Fruit fly (Drosophila melanogaster) whole organism, embryonic: ENCODE measurements around the gene Ublcp1.
A peak's percentile ranks its signal among the peaks of the same experiment; 100 is the strongest.

ENCODE experiments used
- ATbp ChIP-seq: fragments of 200-800 bp; sonication (Bioruptor generic); optimal IDR thresholded peaks from 2 replicates; lab custom pipeline; 2017; ENCODE audit warnings: missing biosample characterization, mild to moderate bottlenecking, missing genetic modification characterization, missing genetic modification reagents
- Ada2b ChIP-seq: fragments of 200-800 bp; sonication (Bioruptor generic); IDR thresholded peaks from 2 replicates; pipeline ENCODE4 v1.3.6; 2022; ENCODE audit warnings: missing biosample characterization, missing genetic modification characterization
- Aef1 ChIP-seq: fragments of 200-800 bp; sonication (Bioruptor generic); IDR thresholded peaks from 3 replicates; pipeline ENCODE4 v1.3.6; 2022; ENCODE audit warnings: missing biosample characterization, missing genetic modification characterization
- BEAF-32 ChIP-seq: fragments of 200-800 bp; sonication (Bioruptor generic); optimal IDR thresholded peaks from 3 replicates; lab custom pipeline; 2017; ENCODE audit warnings: missing biosample characterization, missing genetic modification characterization, mild to moderate bottlenecking, moderate library complexity, missing genetic modification reagents
- CG10209 ChIP-seq: fragments of 200-800 bp; sonication (Bioruptor generic); optimal IDR thresholded peaks from 3 replicates; lab custom pipeline; 2017; ENCODE audit warnings: missing biosample characterization, mild to moderate bottlenecking, missing genetic modification characterization, missing genetic modification reagents
- CG11398 ChIP-seq: fragments of 200-800 bp; sonication (Bioruptor generic); optimal IDR thresholded peaks from 2 replicates; lab custom pipeline; 2016; ENCODE audit warnings: missing biosample characterization, missing genetic modification characterization
- CG11695 ChIP-seq: fragments of 200-800 bp; sonication (Bioruptor generic); IDR thresholded peaks from 3 replicates; pipeline ENCODE4 v1.3.6; 2022; ENCODE audit warnings: missing biosample characterization, missing genetic modification characterization
- CG12155 ChIP-seq: fragments of 200-800 bp; sonication (Bioruptor generic); optimal IDR thresholded peaks from 3 replicates; lab custom pipeline; 2016; ENCODE audit warnings: missing biosample characterization, missing genetic modification characterization
- CG12391 ChIP-seq: fragments of 200-800 bp; sonication (Bioruptor generic); optimal IDR thresholded peaks from 3 replicates; lab custom pipeline; 2018; ENCODE audit warnings: missing biosample characterization, mild to moderate bottlenecking, missing genetic modification characterization, moderate library complexity
- CG15269 ChIP-seq: fragments of 200-800 bp; sonication (Bioruptor generic); optimal IDR thresholded peaks from 2 replicates; lab custom pipeline; 2018; ENCODE audit warnings: missing biosample characterization, mild to moderate bottlenecking, missing genetic modification characterization, moderate library complexity
- CG18619 ChIP-seq: fragments of 200-800 bp; sonication (Bioruptor generic); optimal IDR thresholded peaks from 3 replicates; lab custom pipeline; 2017; ENCODE audit warnings: missing biosample characterization, mild to moderate bottlenecking, missing genetic modification characterization
- CG2199 ChIP-seq: fragments of 200-800 bp; sonication (Bioruptor generic); IDR thresholded peaks from 3 replicates; pipeline ENCODE4 v1.3.6; 2022; ENCODE audit warnings: missing biosample characterization, missing genetic modification characterization
- CG30020 ChIP-seq: fragments of 200-800 bp; optimal IDR thresholded peaks from 2 replicates; lab custom pipeline; 2019; ENCODE audit warnings: missing biosample characterization, mild to moderate bottlenecking, missing genetic modification characterization, moderate library complexity
- CG30403 ChIP-seq: fragments of 200-800 bp; sonication (Bioruptor generic); optimal IDR thresholded peaks from 3 replicates; lab custom pipeline; 2016; ENCODE audit warnings: missing biosample characterization, missing genetic modification characterization
- CG31224 ChIP-seq: fragments of 200-800 bp; sonication (Bioruptor generic); IDR thresholded peaks from 2 replicates; pipeline ENCODE4 v1.3.6; 2022; ENCODE audit warnings: missing biosample characterization, missing genetic modification characterization
- CG3726 ChIP-seq: fragments of 200-800 bp; sonication (Bioruptor generic); IDR thresholded peaks from 3 replicates; pipeline ENCODE4, ENCODE4 v1.3.6; 2022; ENCODE audit warnings: missing biosample characterization, missing genetic modification characterization
- CG4617 ChIP-seq: fragments of 200-800 bp; sonication (Bioruptor generic); optimal IDR thresholded peaks from 3 replicates; lab custom pipeline; 2016; ENCODE audit warnings: missing biosample characterization, missing genetic modification characterization, borderline replicate concordance
- CG8290 ChIP-seq, 3 experiments: fragments of 200-800 bp; sonication (Bioruptor generic); optimal IDR thresholded peaks; 2 replicates each; lab custom pipeline; 2016 to 2019; ENCODE audit warnings: missing biosample characterization in 3 of 3, missing genetic modification characterization in 3 of 3, mild to moderate bottlenecking in 2 of 3, moderate library complexity in 1 of 3
- D19B ChIP-seq: fragments of 200-800 bp; sonication (Bioruptor generic); optimal IDR thresholded peaks from 2 replicates; lab custom pipeline; 2017; ENCODE audit warnings: missing biosample characterization, mild to moderate bottlenecking, missing genetic modification characterization
- Dbx ChIP-seq: fragments of 200-800 bp; sonication (Bioruptor generic); IDR thresholded peaks from 3 replicates; pipeline ENCODE4 v1.3.6; 2022; ENCODE audit warnings: missing biosample characterization, missing genetic modification characterization
- Dip2 ChIP-seq: fragments of 200-800 bp; sonication (Bioruptor generic); IDR thresholded peaks from 2 replicates; pipeline ENCODE4 v1.3.6; 2022; ENCODE audit warnings: missing biosample characterization, missing genetic modification characterization
- Drgx ChIP-seq: fragments of 200-800 bp; sonication (Bioruptor generic); IDR thresholded peaks from 2 replicates; pipeline ENCODE4 v1.3.6; 2022; ENCODE audit warnings: missing biosample characterization, missing genetic modification characterization
- Elba2 ChIP-seq: fragments of 200-800 bp; sonication (Bioruptor generic); optimal IDR thresholded peaks from 3 replicates; lab custom pipeline; 2016; ENCODE audit warnings: missing biosample characterization, missing genetic modification characterization
- Gug ChIP-seq: fragments of 200-800 bp; sonication (Bioruptor generic); IDR thresholded peaks from 4 replicates; pipeline ENCODE4 v1.3.6; 2022; ENCODE audit warnings: missing biosample characterization, missing genetic modification characterization
- H2.0 ChIP-seq: fragments of 200-800 bp; sonication (Bioruptor generic); IDR thresholded peaks from 2 replicates; pipeline ENCODE4 v1.3.6; 2022; ENCODE audit warnings: missing biosample characterization, missing genetic modification characterization
- HLH3B ChIP-seq: fragments of 200-800 bp; sonication (Bioruptor generic); IDR thresholded peaks from 2 replicates; pipeline ENCODE4 v1.3.6; 2022; ENCODE audit warnings: missing biosample characterization, missing genetic modification characterization
- Hr78 ChIP-seq, 2 experiments: fragments of 200-800 bp in 1 of 2; fragments of >200 bp in 1 of 2; sonication (Bioruptor generic) in 1 of 2; optimal IDR thresholded peaks; 2 replicates each; lab custom pipeline; 2017 to 2019; ENCODE audit warnings: missing biosample characterization in 2 of 2, missing genetic modification characterization in 2 of 2, mild to moderate bottlenecking in 1 of 2, moderate library complexity in 1 of 2
- Lim3 ChIP-seq: fragments of 200-800 bp; sonication (Bioruptor generic); IDR thresholded peaks from 2 replicates; pipeline ENCODE4 v1.3.6; 2022; ENCODE audit warnings: missing biosample characterization, missing genetic modification characterization
- Lpt ChIP-seq: fragments of >200 bp; optimal IDR thresholded peaks from 2 replicates; lab custom pipeline; 2018; ENCODE audit warnings: missing biosample characterization, missing genetic modification characterization
- Mrtf ChIP-seq: fragments of 200-800 bp; sonication (Bioruptor generic); IDR thresholded peaks from 3 replicates; pipeline ENCODE4 v1.3.6; 2022; ENCODE audit warnings: missing biosample characterization, missing genetic modification characterization
- NFAT ChIP-seq: fragments of 200-800 bp; sonication (Bioruptor generic); IDR thresholded peaks from 2 replicates; pipeline ENCODE4 v1.3.6; 2022; ENCODE audit warnings: missing biosample characterization, missing genetic modification characterization
- Side ChIP-seq: fragments of 200-800 bp; sonication (Bioruptor generic); optimal IDR thresholded peaks from 2 replicates; lab custom pipeline; 2016; ENCODE audit warnings: missing biosample characterization, missing genetic modification characterization
- abd-A ChIP-seq: fragments of 200-800 bp; sonication (Bioruptor generic); optimal IDR thresholded peaks from 3 replicates; lab custom pipeline; 2019; ENCODE audit warnings: missing biosample characterization, mild to moderate bottlenecking, missing genetic modification characterization, moderate library complexity
- al ChIP-seq: fragments of 200-800 bp; sonication (Bioruptor generic); IDR thresholded peaks from 2 replicates; pipeline ENCODE4 v1.3.6; 2022; ENCODE audit warnings: missing biosample characterization, missing genetic modification characterization
- ara ChIP-seq: fragments of 200-800 bp; sonication (Bioruptor generic); IDR thresholded peaks from 2 replicates; pipeline ENCODE4 v1.3.6; 2022; ENCODE audit warnings: missing biosample characterization, missing genetic modification characterization
- bab2 ChIP-seq: fragments of 200-800 bp; sonication (Bioruptor generic); optimal IDR thresholded peaks from 2 replicates; lab custom pipeline; 2016; ENCODE audit warnings: missing biosample characterization, missing genetic modification characterization
- bcd ChIP-seq: fragments of 200-800 bp; sonication (Bioruptor generic); optimal IDR thresholded peaks from 2 replicates; lab custom pipeline; 2017; ENCODE audit warnings: missing biosample characterization, mild to moderate bottlenecking, missing genetic modification characterization
- bowl ChIP-seq: fragments of 200-800 bp; sonication (Bioruptor generic); IDR thresholded peaks from 2 replicates; pipeline ENCODE4 v1.3.6; 2022; ENCODE audit warnings: missing biosample characterization, missing genetic modification characterization
- br ChIP-seq: fragments of >200 bp; optimal IDR thresholded peaks from 2 replicates; lab custom pipeline; 2017
- cg ChIP-seq: fragments of 200-800 bp; sonication (Bioruptor generic); optimal IDR thresholded peaks from 3 replicates; lab custom pipeline; 2019; ENCODE audit warnings: missing biosample characterization, mild to moderate bottlenecking, missing genetic modification characterization, moderate library complexity
- corto ChIP-seq: fragments of 200-800 bp; sonication (Bioruptor generic); optimal IDR thresholded peaks from 2 replicates; lab custom pipeline; 2016; ENCODE audit warnings: missing biosample characterization, mild to moderate bottlenecking, missing genetic modification characterization, moderate library complexity
- cwo ChIP-seq: fragments of 200-800 bp; sonication (Bioruptor generic); optimal IDR thresholded peaks from 3 replicates; lab custom pipeline; 2017; ENCODE audit warnings: missing biosample characterization, missing genetic modification characterization, mild to moderate bottlenecking, moderate library complexity, missing genetic modification reagents
- dpn ChIP-seq, 2 experiments: fragments of 200-800 bp; sonication (Bioruptor generic); optimal IDR thresholded peaks; 3 replicates each; lab custom pipeline; 2016; ENCODE audit warnings: missing biosample characterization in 2 of 2, missing genetic modification characterization in 2 of 2
- ems ChIP-seq: fragments of 200-800 bp; sonication (Bioruptor generic); optimal IDR thresholded peaks from 3 replicates; lab custom pipeline; 2016; ENCODE audit warnings: missing biosample characterization, missing genetic modification characterization
- esg ChIP-seq: fragments of 200-800 bp; sonication (Bioruptor generic); conservative IDR thresholded peaks from 2 replicates; pipeline ENCODE4 v1.3.6; 2022; ENCODE audit warnings: missing biosample characterization, missing genetic modification characterization
- eve ChIP-seq, 2 experiments: fragments of >200 bp; optimal IDR thresholded peaks; 2 replicates each; lab custom pipeline; 2017; ENCODE audit warnings: missing biosample characterization in 2 of 2, missing genetic modification characterization in 2 of 2
- pho ChIP-seq: fragments of 200-800 bp; sonication (Bioruptor generic); optimal IDR thresholded peaks from 2 replicates; lab custom pipeline; 2016; ENCODE audit warnings: missing biosample characterization, missing genetic modification characterization
- pros ChIP-seq: fragments of 200-800 bp; sonication (Bioruptor generic); optimal IDR thresholded peaks from 3 replicates; lab custom pipeline; 2019; ENCODE audit warnings: missing biosample characterization, mild to moderate bottlenecking, missing genetic modification characterization, moderate library complexity
- pzg ChIP-seq: fragments of 200-800 bp; sonication (Bioruptor generic); optimal IDR thresholded peaks from 3 replicates; lab custom pipeline; 2018; ENCODE audit warnings: missing biosample characterization, mild to moderate bottlenecking, missing genetic modification characterization, moderate library complexity
- sens ChIP-seq: fragments of 200-800 bp; sonication (Bioruptor generic); peaks from one replicate; lab custom pipeline; 2016; ENCODE audit warnings: missing biosample characterization, missing genetic modification characterization
- tx ChIP-seq: fragments of 200-800 bp; sonication (Bioruptor generic); optimal IDR thresholded peaks from 2 replicates; lab custom pipeline; 2016; ENCODE audit warnings: missing biosample characterization, missing genetic modification characterization

Gene Ublcp1

dm6 chr3R:23046529-23046943 is 14.8 kb upstream of the Ublcp1 start (continued):
- TF ChIP-seq tx (GFP tag; lab: Kevin White, UChicago): peak; percentile 10
- no peak for TF ChIP-seq ems (GFP tag; lab: Kevin White, UChicago)
- TF ChIP-seq Aef1 (GFP tag; lab: Robert Waterston, UW): peak; percentile 36; the same call in 2 of the 3 replicates
- no peak; the same call in 1 of the 2 replicates for TF ChIP-seq bowl
- TF ChIP-seq CG8290 (GFP tag; optimal IDR thresholded peaks at IDR 0.05; lab: Kevin White, UChicago): no peak
- peak in 1 of 2 experiments; percentile 77 for TF ChIP-seq CG8290 (tag; optimal IDR thresholded peaks at IDR 0.05; lab: Kevin White, UChicago)
- 0 out of 2 replicates have a peak, but pooled peaks have one; percentile 32 for TF ChIP-seq NFAT (GFP tag; lab: Robert Waterston, UW)
- peak; percentile 79 for TF ChIP-seq Drgx (GFP tag; lab: Robert Waterston, UW)
- TF ChIP-seq CG18619 (GFP tag; lab: Kevin White, UChicago): peak; percentile 24
- TF ChIP-seq bab2 (GFP tag; lab: Kevin White, UChicago): peak; percentile 23
- TF ChIP-seq CG12155 (GFP tag; lab: Kevin White, UChicago): peak; percentile 32
- TF ChIP-seq esg (GFP tag; lab: Robert Waterston, UW): peak; percentile 49
- TF ChIP-seq D19B (GFP tag; lab: Kevin White, UChicago): peak; percentile 4
- TF ChIP-seq Gug (GFP tag; lab: Robert Waterston, UW): peak; percentile 61; the same call in 2 of the 4 replicates
- TF ChIP-seq Hr78 (GFP tag; optimal IDR thresholded peaks at IDR 0.05; lab: Kevin White, UChicago): no peak
- TF ChIP-seq CG2199 (GFP tag; lab: Robert Waterston, UW): no peak
- peak; percentile 57 for TF ChIP-seq sens (GFP tag; lab: Kevin White, UChicago)
- no peak for TF ChIP-seq CG30020 (tag; lab: Kevin White, UChicago)
- TF ChIP-seq br: no peak
- TF ChIP-seq cg (GFP tag; lab: Kevin White, UChicago): peak; percentile 17
- peak; percentile 76 for TF ChIP-seq Dbx (GFP tag; lab: Robert Waterston, UW)
- no peak for TF ChIP-seq CG3726 (GFP tag; lab: Robert Waterston, UW)
- no peak for TF ChIP-seq Dip2 (GFP tag; lab: Robert Waterston, UW)
- TF ChIP-seq bcd (GFP tag; lab: Kevin White, UChicago): peak; percentile 7
- no peak for TF ChIP-seq pros
- no peak for TF ChIP-seq Elba2 (GFP tag; lab: Kevin White, UChicago)
- no peak for TF ChIP-seq Lim3 (GFP tag; lab: Robert Waterston, UW)
- TF ChIP-seq pho (GFP tag; lab: Kevin White, UChicago): peak; percentile 47
- no peak for TF ChIP-seq ATbp (GFP tag; lab: Kevin White, UChicago)
- TF ChIP-seq cwo (GFP tag; lab: Kevin White, UChicago): peak; percentile 19
- TF ChIP-seq CG10209 (GFP tag; lab: Kevin White, UChicago): peak; percentile 17
- peak; percentile 61; the same call in 1 of the 3 replicates for TF ChIP-seq CG11695
- TF ChIP-seq ara (GFP tag; lab: Robert Waterston, UW): no peak
- peak; percentile 55; the same call in 1 of the 2 replicates for TF ChIP-seq Ada2b (GFP tag; lab: Robert Waterston, UW)
- no peak for TF ChIP-seq BEAF-32 (GFP tag; lab: Kevin White, UChicago)
- peak; percentile 42; the same call in 1 of the 2 replicates for TF ChIP-seq CG31224 (GFP tag; lab: Robert Waterston, UW)
- TF ChIP-seq CG15269 (tag; lab: Kevin White, UChicago): peak; percentile 57
- no peak for TF ChIP-seq pzg (GFP tag; lab: Kevin White, UChicago)
- TF ChIP-seq CG30403: peak; percentile 47
- TF ChIP-seq eve (GFP tag; optimal IDR thresholded peaks at IDR 0.05; lab: Kevin White, UChicago): no peak
- peak; percentile 47 for TF ChIP-seq Side (GFP tag; lab: Kevin White, UChicago)
- TF ChIP-seq CG11398 (GFP tag; lab: Kevin White, UChicago): no peak
- TF ChIP-seq CG4617 (GFP tag; lab: Kevin White, UChicago): no peak
- TF ChIP-seq CG12391: peak; percentile 2
- TF ChIP-seq dpn (GFP tag; optimal IDR thresholded peaks at IDR 0.05; lab: Kevin White, UChicago): peak; percentile 7 to 57
- peak; percentile 60 for TF ChIP-seq abd-A (tag; lab: Kevin White, UChicago)
- TF ChIP-seq Mrtf: peak; percentile 55; the same call in 1 of the 3 replicates
- TF ChIP-seq Lpt: no peak
- peak; percentile 74 for TF ChIP-seq corto
- peak; percentile 38; the same call in 1 of the 2 replicates for TF ChIP-seq H2.0 (GFP tag; lab: Robert Waterston, UW)
- TF ChIP-seq HLH3B (GFP tag; lab: Robert Waterston, UW): 0 out of 2 replicates have a peak, but pooled peaks have one; percentile 32
- TF ChIP-seq al: peak; percentile 74
